Fruit fly (Drosophila melanogaster): ENCODE measurements around the gene kmg.

Gene kmg

dm6 chr2L:13176701-13177249, 16.4 kb downstream of the kmg start, which contains the start of the genes Sfmbt and CG5439 (continued):
- TF ChIP-seq knrl (GFP tag; IDR thresholded peaks at IDR 0.05; ENCODE audit: partially characterized antibody) = peak; percentile 62
- peak; percentile 66; the same call in 2 of the 3 replicates for TF ChIP-seq Opbp (GFP tag; IDR thresholded peaks at IDR 0.05; ENCODE audit: partially characterized antibody)
- peak; percentile 94 for TF ChIP-seq row (GFP tag; IDR thresholded peaks at IDR 0.05)
- no peak for TF ChIP-seq CG8478 (optimal IDR thresholded peaks at IDR 0.05)
- TF ChIP-seq ac (GFP tag; optimal IDR thresholded peaks at IDR 0.05) = peak; percentile 17
- TF ChIP-seq pb (GFP tag; optimal IDR thresholded peaks at IDR 0.05) = peak; percentile 60
- TF ChIP-seq sim (GFP tag; IDR thresholded peaks at IDR 0.05) = no peak
- peak; percentile 43 for TF ChIP-seq repo (GFP tag; optimal IDR thresholded peaks at IDR 0.05)
- 0 out of 2 replicates have a peak, but pooled peaks have one; percentile 33 for TF ChIP-seq CG8765 (GFP tag; IDR thresholded peaks at IDR 0.05)
- TF ChIP-seq CG16815 (GFP tag; optimal IDR thresholded peaks at IDR 0.05) = peak; percentile 69
- TF ChIP-seq sug (tag; optimal IDR thresholded peaks at IDR 0.05) = peak; percentile 85
- peak; percentile 62 for TF ChIP-seq emc (GFP tag; optimal IDR thresholded peaks at IDR 0.05)
- TF ChIP-seq vvl (GFP tag; IDR thresholded peaks at IDR 0.05) = peak; percentile 31; the same call in 1 of the 2 replicates
- peak; percentile 38 for TF ChIP-seq ranshi (GFP tag; IDR thresholded peaks at IDR 0.05)
- TF ChIP-seq Poxn (GFP tag; IDR thresholded peaks at IDR 0.05) = no peak; the same call in 1 of the 2 replicates
- peak; percentile 33; the same call in 1 of the 2 replicates for TF ChIP-seq CG13287 (GFP tag; IDR thresholded peaks at IDR 0.05; ENCODE audit: partially characterized antibody)
- TF ChIP-seq CG13894 (tag; optimal IDR thresholded peaks at IDR 0.05) = no peak
- peak; percentile 25; the same call in 1 of the 3 replicates for TF ChIP-seq H15 (GFP tag; IDR thresholded peaks at IDR 0.05)
- 0 out of 2 replicates have a peak, but pooled peaks have one; percentile 38 for TF ChIP-seq wdn (GFP tag; IDR thresholded peaks at IDR 0.05)
- no peak for TF ChIP-seq dan (GFP tag; IDR thresholded peaks at IDR 0.05)
- no peak for TF ChIP-seq CG5180 (GFP tag; optimal IDR thresholded peaks at IDR 0.05)
- TF ChIP-seq D19B (GFP tag; optimal IDR thresholded peaks at IDR 0.05) = no peak
- no peak for TF ChIP-seq sens-2 (GFP tag; IDR thresholded peaks at IDR 0.05)
- TF ChIP-seq CG3281 (GFP tag; optimal IDR thresholded peaks at IDR 0.05) = peak; percentile 84
- TF ChIP-seq rib (GFP tag; IDR thresholded peaks at IDR 0.05) = peak; percentile 85
- no peak for TF ChIP-seq NC2α (GFP tag; optimal IDR thresholded peaks at IDR 0.05)
- peak; percentile 34; the same call in 1 of the 2 replicates for TF ChIP-seq Drgx (GFP tag; IDR thresholded peaks at IDR 0.05)
- peak; percentile 58 to 69 for TF ChIP-seq chif (GFP tag; optimal IDR thresholded peaks at IDR 0.05)
- no peak for TF ChIP-seq CG11504 (tag; optimal IDR thresholded peaks at IDR 0.05)

dm6 chr2L:13179095-13179494, 18.8 kb downstream of the kmg start, which contains the start of gene Alg7:
Alg7 (plus strand) TSS chr2L:13179247.
- peak; percentile 37 for TF ChIP-seq Dp (GFP tag; optimal IDR thresholded peaks at IDR 0.05)
- TF ChIP-seq CG31388 (GFP tag; optimal IDR thresholded peaks at IDR 0.05) = no peak
- no peak for TF ChIP-seq CG6813 (GFP tag; optimal IDR thresholded peaks at IDR 0.05)
- no peak for TF ChIP-seq Sox100B (GFP tag; optimal IDR thresholded peaks at IDR 0.05)
- no peak for TF ChIP-seq Sry-δ (GFP tag; optimal IDR thresholded peaks at IDR 0.05)
- no peak for TF ChIP-seq bsh (GFP tag; optimal IDR thresholded peaks at IDR 0.05)
- TF ChIP-seq Hey (tag; optimal IDR thresholded peaks at IDR 0.05) = no peak
- TF ChIP-seq Scr (GFP tag; IDR thresholded peaks at IDR 0.05; ENCODE audit: partially characterized antibody) = no peak
- no peak for TF ChIP-seq jigr1 (GFP tag; IDR thresholded peaks at IDR 0.05)
- no peak for TF ChIP-seq CG16815 (GFP tag; optimal IDR thresholded peaks at IDR 0.05)
- no peak for TF ChIP-seq CG11247 (GFP tag; IDR thresholded peaks at IDR 0.05)
- TF ChIP-seq dan (GFP tag; IDR thresholded peaks at IDR 0.05) = no peak
- no peak for TF ChIP-seq sima (GFP tag; optimal IDR thresholded peaks at IDR 0.05)
- TF ChIP-seq CG10654 (GFP tag; optimal IDR thresholded peaks at IDR 0.05) = no peak
- no peak for TF ChIP-seq gsb (GFP tag; IDR thresholded peaks at IDR 0.05)
- TF ChIP-seq bcd (GFP tag; optimal IDR thresholded peaks at IDR 0.05) = no peak
- TF ChIP-seq CG34224 (GFP tag; IDR thresholded peaks at IDR 0.05; ENCODE audit: partially characterized antibody) = no peak
- TF ChIP-seq bigmax (GFP tag; optimal IDR thresholded peaks at IDR 0.05) = no peak
- no peak for TF ChIP-seq CG3163 (GFP tag; optimal IDR thresholded peaks at IDR 0.05)
- peak; percentile 70; the same call in 1 of the 2 replicates for TF ChIP-seq vvl (GFP tag; IDR thresholded peaks at IDR 0.05)
- TF ChIP-seq CG1832 (GFP tag; optimal IDR thresholded peaks at IDR 0.05) = no peak
- no peak for TF ChIP-seq odd (GFP tag; optimal IDR thresholded peaks at IDR 0.05)
- TF ChIP-seq Dll (GFP tag; IDR thresholded peaks at IDR 0.05; ENCODE audit: partially characterized antibody) = peak; percentile 32; the same call in 1 of the 4 replicates
- TF ChIP-seq crol (GFP tag; IDR thresholded peaks at IDR 0.05) = no peak
- no peak for TF ChIP-seq corto (GFP tag; optimal IDR thresholded peaks at IDR 0.05)

Measured in whole organism, embryonic.